Worm (Caenorhabditis elegans): ENCODE data around the gene crt-1.

Gene crt-1

ce11 chrV:6100492-6101004 is at the start of gene crt-1:
TSS of gene crt-1 (minus strand) at chrV:6100542.
- TF ChIP-seq F13C5.2 (tag; optimal IDR thresholded peaks at IDR 0.05), result peak; percentile 33
- 0 out of 2 replicates have a peak, but pooled peaks have one; percentile 43 for TF ChIP-seq sea-1 (GFP tag; conservative IDR thresholded peaks at IDR 0.05)
- peak; percentile 59 for TF ChIP-seq hmg-4 (GFP tag; optimal IDR thresholded peaks at IDR 0.05)
- no peak for TF ChIP-seq tra-4 (tag; optimal IDR thresholded peaks at IDR 0.05)

- no peak for TF ChIP-seq ets-7 (tag; optimal IDR thresholded peaks at IDR 0.05)
- no peak for TF ChIP-seq flt-1 (GFP tag; IDR thresholded peaks at IDR 0.05)
- no peak for TF ChIP-seq ceh-36 (tag; optimal IDR thresholded peaks at IDR 0.05)
- no peak for TF ChIP-seq ceh-13 (GFP tag; optimal IDR thresholded peaks at IDR 0.05)
- TF ChIP-seq aly-1 (tag; optimal IDR thresholded peaks at IDR 0.05), result no peak
- TF ChIP-seq hmg-4 (GFP tag; optimal IDR thresholded peaks at IDR 0.05), result no peak
- no peak for TF ChIP-seq tra-4 (tag; optimal IDR thresholded peaks at IDR 0.05)
- TF ChIP-seq sea-1 (GFP tag; conservative IDR thresholded peaks at IDR 0.05), result no peak
- no peak for TF ChIP-seq tbx-37 (GFP tag; conservative IDR thresholded peaks at IDR 0.05)
- no peak for TF ChIP-seq scrt-1 (GFP tag; IDR thresholded peaks at IDR 0.05)
- TF ChIP-seq ama-1 (optimal IDR thresholded peaks at IDR 0.05), result no peak
- no peak for TF ChIP-seq F13C5.2 (tag; optimal IDR thresholded peaks at IDR 0.05)
Measured at ce11 chrV:6138167-6138566, 37.8 kb upstream of the crt-1 start.

ce11 chrV:6135428-6135827 is 35.1 kb upstream of the crt-1 start:
- TF ChIP-seq flt-1 (GFP tag; IDR thresholded peaks at IDR 0.05) (no peak), hmbx-1 (tag; optimal IDR thresholded peaks at IDR 0.05) (no peak), B0310.2 (tag; optimal IDR thresholded peaks at IDR 0.05) (no peak)

ce11 chrV:6131100-6131499 is 30.8 kb upstream of the crt-1 start, which contains the start of gene exp-2:
TSS of gene exp-2 (plus strand) at chrV:6131400.
- TF ChIP-seq tbx-37 (GFP tag; conservative IDR thresholded peaks at IDR 0.05), result no peak
- no peak for TF ChIP-seq sea-1 (GFP tag; conservative IDR thresholded peaks at IDR 0.05)
- TF ChIP-seq ceh-13 (GFP tag; optimal IDR thresholded peaks at IDR 0.05), result no peak
- no peak for TF ChIP-seq flt-1 (GFP tag; IDR thresholded peaks at IDR 0.05)
- no peak for TF ChIP-seq ama-1 (optimal IDR thresholded peaks at IDR 0.05)
- TF ChIP-seq pes-1 (GFP tag; IDR thresholded peaks at IDR 0.05), result no peak
- no peak for TF ChIP-seq scrt-1 (GFP tag; IDR thresholded peaks at IDR 0.05)
- TF ChIP-seq hmbx-1 (tag; optimal IDR thresholded peaks at IDR 0.05), result no peak
- TF ChIP-seq tbx-11 (GFP tag; IDR thresholded peaks at IDR 0.05), result no peak
- TF ChIP-seq B0310.2 (tag; optimal IDR thresholded peaks at IDR 0.05), result no peak
- TF ChIP-seq ceh-36 (tag; optimal IDR thresholded peaks at IDR 0.05), result no peak
- no peak for TF ChIP-seq hnd-1 (tag; optimal IDR thresholded peaks at IDR 0.05)
- TF ChIP-seq F13C5.2 (tag; optimal IDR thresholded peaks at IDR 0.05), result no peak
- TF ChIP-seq ets-7 (tag; optimal IDR thresholded peaks at IDR 0.05), result no peak
- no peak for TF ChIP-seq aly-1 (tag; optimal IDR thresholded peaks at IDR 0.05)
- no peak for TF ChIP-seq tra-4 (tag; optimal IDR thresholded peaks at IDR 0.05)
- TF ChIP-seq hmg-4 (GFP tag; optimal IDR thresholded peaks at IDR 0.05), result no peak

ce11 chrV:6128355-6128754 is 28.0 kb upstream of the crt-1 start:
- TF ChIP-seq hnd-1 (tag; optimal IDR thresholded peaks at IDR 0.05) (no peak), ama-1 (optimal IDR thresholded peaks at IDR 0.05) (no peak), pes-1 (GFP tag; IDR thresholded peaks at IDR 0.05) (no peak), ets-7 (tag; optimal IDR thresholded peaks at IDR 0.05) (no peak), ceh-36 (tag; optimal IDR thresholded peaks at IDR 0.05) (no peak), hmg-4 (GFP tag; optimal IDR thresholded peaks at IDR 0.05) (no peak), hmbx-1 (tag; optimal IDR thresholded peaks at IDR 0.05) (no peak), sea-1 (GFP tag; conservative IDR thresholded peaks at IDR 0.05) (no peak), tra-4 (tag; optimal IDR thresholded peaks at IDR 0.05) (no peak), flt-1 (GFP tag; IDR thresholded peaks at IDR 0.05) (no peak)

- no peak for TF ChIP-seq tra-4 (tag; optimal IDR thresholded peaks at IDR 0.05)
Measured at ce11 chrV:6121659-6122058, 21.3 kb upstream of the crt-1 start.

ce11 chrV:6120156-6120879 is 20.0 kb upstream of the crt-1 start, which contains the start of gene ceh-49:
TSS of gene ceh-49 (minus strand) at chrV:6120206.
- TF ChIP-seq F13C5.2 (tag; optimal IDR thresholded peaks at IDR 0.05) (no peak), B0310.2 (tag; optimal IDR thresholded peaks at IDR 0.05) (no peak), hmg-4 (GFP tag; optimal IDR thresholded peaks at IDR 0.05) (no peak), pes-1 (GFP tag; IDR thresholded peaks at IDR 0.05) (no peak), aly-1 (tag; optimal IDR thresholded peaks at IDR 0.05) (no peak), ama-1 (optimal IDR thresholded peaks at IDR 0.05) (no peak), ceh-36 (tag; optimal IDR thresholded peaks at IDR 0.05) (no peak), tra-4 (tag; optimal IDR thresholded peaks at IDR 0.05) (no peak), flt-1 (GFP tag; IDR thresholded peaks at IDR 0.05) (no peak)

- TF ChIP-seq aly-1 (tag; optimal IDR thresholded peaks at IDR 0.05) (no peak), ceh-13 (GFP tag; optimal IDR thresholded peaks at IDR 0.05) (no peak), scrt-1 (GFP tag; IDR thresholded peaks at IDR 0.05) (no peak), hnd-1 (tag; optimal IDR thresholded peaks at IDR 0.05) (no peak), sea-1 (GFP tag; conservative IDR thresholded peaks at IDR 0.05) (no peak), B0310.2 (tag; optimal IDR thresholded peaks at IDR 0.05) (no peak), hmbx-1 (tag; optimal IDR thresholded peaks at IDR 0.05) (no peak), tra-4 (tag; optimal IDR thresholded peaks at IDR 0.05) (no peak), tbx-37 (GFP tag; conservative IDR thresholded peaks at IDR 0.05) (no peak), F13C5.2 (tag; optimal IDR thresholded peaks at IDR 0.05) (no peak), ama-1 (optimal IDR thresholded peaks at IDR 0.05) (no peak), tbx-11 (GFP tag; IDR thresholded peaks at IDR 0.05) (no peak), ets-7 (tag; optimal IDR thresholded peaks at IDR 0.05) (no peak), flt-1 (GFP tag; IDR thresholded peaks at IDR 0.05) (no peak)
Measured at ce11 chrV:6117013-6117412, 16.7 kb upstream of the crt-1 start.

Measured in whole organism, early embryonic.